Fruit fly (Drosophila melanogaster) whole organism, wandering third instar larva: Measurements from ENCODE around the gene veli.

ENCODE experiments used
- CrebA ChIP-seq: fragments of 200-800 bp; sonication (Bioruptor generic); optimal IDR thresholded peaks from 2 replicates; lab custom pipeline; 2016; ENCODE audit warnings: missing biosample characterization, mild to moderate bottlenecking, missing genetic modification characterization, borderline replicate concordance
- Dfd ChIP-seq: fragments of >200 bp; optimal IDR thresholded peaks from 2 replicates; lab custom pipeline; 2017; ENCODE audit warnings: missing biosample characterization, missing genetic modification characterization
- Hr78 ChIP-seq: fragments of >200 bp; optimal IDR thresholded peaks from 2 replicates; lab custom pipeline; 2017; ENCODE audit warnings: missing biosample characterization, missing genetic modification characterization
- Hr83 ChIP-seq: fragments of 200-300 bp; sonication (Bioruptor generic); optimal IDR thresholded peaks from 2 replicates; lab custom pipeline; 2016; ENCODE audit warnings: missing biosample characterization, mild to moderate bottlenecking, missing genetic modification characterization, moderate library complexity; ENCODE audit not compliant: poor library complexity, severe bottlenecking
- Mio ChIP-seq: sonication (Bioruptor generic); optimal IDR thresholded peaks from 2 replicates; lab custom pipeline; 2016; ENCODE audit warnings: missing biosample characterization, missing genetic modification characterization
- Myc ChIP-seq: fragments of >200 bp; optimal IDR thresholded peaks from 2 replicates; lab custom pipeline; 2017
- N ChIP-seq: fragments of >200 bp; optimal IDR thresholded peaks from 2 replicates; lab custom pipeline; 2018; ENCODE audit warnings: missing biosample characterization, missing external identifiers, missing genetic modification characterization
- dl ChIP-seq, 2 experiments: fragments of 175-275, 200-275 bp in 1 of 2; fragments of 200-275 bp in 1 of 2; sonication (Bioruptor generic); optimal IDR thresholded peaks; lab custom pipeline; 2018; ENCODE audit warnings: mild to moderate bottlenecking in 2 of 2, missing biosample characterization in 2 of 2, missing genetic modification characterization in 2 of 2, moderate library complexity in 2 of 2; ENCODE audit not compliant: partially characterized antibody in 2 of 2, insufficient read depth in 1 of 2
- dmrt93B ChIP-seq: fragments of 200-800 bp; sonication (Bioruptor generic); optimal IDR thresholded peaks from 2 replicates; lab custom pipeline; 2018; ENCODE audit warnings: missing biosample characterization, mild to moderate bottlenecking, missing genetic modification characterization
- pan ChIP-seq: fragments of >200 bp; optimal IDR thresholded peaks from 2 replicates; lab custom pipeline; 2017
- rgr ChIP-seq: fragments of 200-800 bp; sonication (Bioruptor generic); optimal IDR thresholded peaks from 3 replicates; lab custom pipeline; 2016; ENCODE audit warnings: missing biosample characterization, mild to moderate bottlenecking, missing genetic modification characterization
- usp ChIP-seq: fragments of >200 bp; optimal IDR thresholded peaks from 2 replicates; lab custom pipeline; 2017; ENCODE audit warnings: missing biosample characterization, missing genetic modification characterization
- woc ChIP-seq: sonication (Bioruptor generic); optimal IDR thresholded peaks from 2 replicates; lab custom pipeline; 2016; ENCODE audit warnings: missing biosample characterization, mild to moderate bottlenecking, missing genetic modification characterization

- TF ChIP-seq woc (GFP tag; lab: Kevin White, UChicago) (peak; percentile 87), CrebA (GFP tag; lab: Kevin White, UChicago) (no peak), pan (no peak), Mio (no peak), Dfd (GFP tag; lab: Kevin White, UChicago) (no peak), N (no peak), rgr (no peak), Hr83 (GFP tag; lab: Kevin White, UChicago) (peak; percentile 29), usp (no peak), Hr78 (GFP tag; lab: Kevin White, UChicago) (no peak), dl (GFP tag; optimal IDR thresholded peaks at IDR 0.05; lab: Kevin White, UChicago; ENCODE audit: insufficient read depth in 1 of 2, partially characterized antibody in 2 of 2) (no peak), dmrt93B (no peak), Myc (lab: Kevin White, UChicago) (no peak)
Measured at dm6 chr3R:25069569-25069968, 4.2 kb upstream of the veli start, which contains the start of the genes Stt3B and CG11839.
